Fruit fly (Drosophila melanogaster) whole organism: Measurements from ENCODE around the gene oaf.

Source experiments
- CG8478 ChIP-seq: fragments of >200 bp; optimal IDR thresholded peaks from 2 replicates; lab custom pipeline; 2018; ENCODE audit warnings: inconsistent platforms
- Dll ChIP-seq: fragments of >200 bp; optimal IDR thresholded peaks from 2 replicates; lab custom pipeline; 2017
- EcR ChIP-seq, 2 experiments: fragments of >200 bp; optimal IDR thresholded peaks; 2 replicates each; lab custom pipeline; 2017; ENCODE audit warnings: missing biosample characterization in 2 of 2, missing genetic modification characterization in 2 of 2, missing genetic modification reagents in 2 of 2
- pan ChIP-seq: fragments of >200 bp; optimal IDR thresholded peaks from 2 replicates; lab custom pipeline; 2017
- psq ChIP-seq: fragments of >200 bp; optimal IDR thresholded peaks from 2 replicates; lab custom pipeline; 2017
- usp ChIP-seq: fragments of >200 bp; optimal IDR thresholded peaks from 2 replicates; lab custom pipeline; 2017; ENCODE audit warnings: missing biosample characterization, missing genetic modification characterization, mixed read lengths

oaf gene

DNA sequence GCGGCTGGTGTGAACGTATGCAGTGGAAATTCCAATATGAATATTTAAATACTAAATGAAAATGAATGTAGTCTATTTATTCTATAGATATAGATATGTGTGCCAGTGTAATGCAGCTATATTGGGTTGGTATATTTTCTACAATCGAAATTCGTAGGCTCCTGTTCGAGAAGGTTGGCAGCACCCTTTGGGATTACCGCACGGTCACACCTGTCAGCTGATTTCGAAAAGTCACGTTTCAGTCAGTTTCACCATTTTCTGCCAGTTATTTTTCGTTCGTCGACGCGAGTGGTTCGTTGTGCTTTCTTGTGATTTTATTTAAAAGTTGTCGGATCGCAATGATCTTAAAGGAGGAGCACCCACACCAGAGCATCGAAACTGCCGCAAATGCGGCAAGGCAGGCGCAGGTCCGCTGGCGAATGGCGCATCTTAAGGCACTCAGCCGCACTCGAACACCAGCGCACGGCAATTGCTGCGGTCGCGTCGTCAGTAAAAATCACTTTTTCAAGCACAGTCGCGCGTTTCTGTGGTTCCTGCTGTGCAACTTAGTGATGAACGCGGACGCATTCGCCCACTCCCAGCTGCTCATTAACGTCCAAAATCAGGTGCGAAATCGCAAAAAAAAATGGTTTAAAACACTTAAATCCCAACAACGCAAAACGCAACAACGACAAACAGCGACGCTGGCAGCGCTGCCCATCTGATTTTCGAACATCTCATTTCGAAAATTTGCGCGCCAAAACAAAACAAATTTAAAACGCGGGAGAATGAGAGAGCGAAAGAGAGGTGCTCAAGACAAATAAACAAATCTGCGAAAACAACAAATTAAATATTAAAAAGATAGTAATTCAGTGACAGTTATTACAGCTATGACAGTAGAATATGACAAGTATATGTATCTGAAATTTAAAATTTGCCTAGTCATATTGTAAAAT, at the start of gene oaf:
Gene oaf (plus strand): TSS at position 264 of the 935 bp plus-strand sequence.
- TF ChIP-seq usp (no peak), psq (lab: Kevin White, UChicago) (no peak), EcR (GFP tag; optimal IDR thresholded peaks at IDR 0.05; lab: Kevin White, UChicago) (no peak), pan (lab: Kevin White, UChicago) (no peak)

DNA sequence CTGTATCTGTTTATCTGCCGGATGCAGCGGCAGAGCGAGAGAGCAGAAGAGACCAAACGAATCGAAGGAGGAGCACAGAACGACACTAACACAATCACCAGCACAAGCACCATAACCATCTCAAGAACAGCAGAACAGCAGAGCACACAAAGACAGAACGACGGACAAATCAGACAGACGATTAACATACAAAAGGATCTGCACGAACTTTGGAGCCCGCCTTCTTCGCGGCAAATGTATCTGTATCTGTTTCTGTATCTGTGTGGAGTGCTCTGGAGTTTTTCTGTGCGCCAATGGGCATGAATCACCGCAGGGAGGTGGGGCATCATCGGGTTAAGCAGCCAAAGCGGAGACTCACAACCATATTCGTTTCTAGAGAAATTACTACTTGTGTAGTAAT, 44.2 kb upstream of the oaf start:
- TF ChIP-seq usp, result no peak
- no peak for TF ChIP-seq EcR (GFP tag; optimal IDR thresholded peaks at IDR 0.05; lab: Kevin White, UChicago)
- no peak for TF ChIP-seq Dll (lab: Kevin White, UChicago)
- no peak for TF ChIP-seq pan (lab: Kevin White, UChicago)
- TF ChIP-seq CG8478 (lab: Kevin White, UChicago), result no peak
- no peak for TF ChIP-seq psq (lab: Kevin White, UChicago)

dm6 chr2L:2449665-2450064, 43.1 kb upstream of the oaf start:
- TF ChIP-seq EcR (GFP tag; optimal IDR thresholded peaks at IDR 0.05; lab: Kevin White, UChicago) (no peak), pan (lab: Kevin White, UChicago) (no peak), CG8478 (lab: Kevin White, UChicago) (no peak), psq (lab: Kevin White, UChicago) (no peak), usp (no peak), Dll (lab: Kevin White, UChicago) (no peak)

dm6 chr2L:2450723-2451379, 41.9 kb upstream of the oaf start:
- TF ChIP-seq Dll (lab: Kevin White, UChicago), result peak; percentile 68
- TF ChIP-seq EcR (GFP tag; optimal IDR thresholded peaks at IDR 0.05; lab: Kevin White, UChicago), result no peak

dm6 chr2L:2453818-2454217, 38.9 kb upstream of the oaf start:
- TF ChIP-seq CG8478 (lab: Kevin White, UChicago) (no peak), usp (no peak), psq (lab: Kevin White, UChicago) (no peak), pan (lab: Kevin White, UChicago) (no peak), EcR (GFP tag; optimal IDR thresholded peaks at IDR 0.05; lab: Kevin White, UChicago) (no peak), Dll (lab: Kevin White, UChicago) (no peak)

DNA sequence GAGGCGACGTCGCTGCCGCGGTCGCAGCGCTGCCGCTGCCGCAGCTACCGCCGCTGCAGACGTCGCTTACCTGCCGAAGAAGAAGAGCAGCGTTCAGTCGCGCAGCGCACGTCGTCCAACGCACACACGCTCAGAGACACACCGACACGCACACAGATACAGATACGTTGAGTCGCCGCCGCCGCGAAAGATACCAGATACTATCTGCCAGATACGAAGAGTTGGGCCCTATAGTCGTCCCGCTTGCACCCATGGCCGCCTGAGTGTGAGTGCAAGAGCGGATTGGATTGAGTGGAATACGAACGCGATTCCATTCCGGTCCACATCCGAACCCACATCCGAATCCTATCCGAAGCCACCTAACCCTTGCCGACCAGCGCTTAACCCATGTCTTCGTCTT, 38.1 kb upstream of the oaf start:
- no peak for TF ChIP-seq psq (lab: Kevin White, UChicago)
- TF ChIP-seq CG8478 (lab: Kevin White, UChicago), result peak; percentile 47
- TF ChIP-seq EcR (GFP tag; optimal IDR thresholded peaks at IDR 0.05; lab: Kevin White, UChicago), result no peak

- no peak for TF ChIP-seq EcR (GFP tag; optimal IDR thresholded peaks at IDR 0.05; lab: Kevin White, UChicago)
- no peak for TF ChIP-seq psq (lab: Kevin White, UChicago)
- no peak for TF ChIP-seq Dll (lab: Kevin White, UChicago)
- TF ChIP-seq pan (lab: Kevin White, UChicago), result no peak
- TF ChIP-seq usp, result no peak
- TF ChIP-seq CG8478 (lab: Kevin White, UChicago), result no peak
Observed at dm6 chr2L:2456516-2457392, 36.0 kb upstream of the oaf start.

dm6 chr2L:2459238-2459637, 33.5 kb upstream of the oaf start:
- TF ChIP-seq Dll (lab: Kevin White, UChicago) (no peak), EcR (GFP tag; optimal IDR thresholded peaks at IDR 0.05; lab: Kevin White, UChicago) (no peak), CG8478 (lab: Kevin White, UChicago) (no peak), usp (no peak), psq (lab: Kevin White, UChicago) (no peak), pan (lab: Kevin White, UChicago) (no peak)

DNA sequence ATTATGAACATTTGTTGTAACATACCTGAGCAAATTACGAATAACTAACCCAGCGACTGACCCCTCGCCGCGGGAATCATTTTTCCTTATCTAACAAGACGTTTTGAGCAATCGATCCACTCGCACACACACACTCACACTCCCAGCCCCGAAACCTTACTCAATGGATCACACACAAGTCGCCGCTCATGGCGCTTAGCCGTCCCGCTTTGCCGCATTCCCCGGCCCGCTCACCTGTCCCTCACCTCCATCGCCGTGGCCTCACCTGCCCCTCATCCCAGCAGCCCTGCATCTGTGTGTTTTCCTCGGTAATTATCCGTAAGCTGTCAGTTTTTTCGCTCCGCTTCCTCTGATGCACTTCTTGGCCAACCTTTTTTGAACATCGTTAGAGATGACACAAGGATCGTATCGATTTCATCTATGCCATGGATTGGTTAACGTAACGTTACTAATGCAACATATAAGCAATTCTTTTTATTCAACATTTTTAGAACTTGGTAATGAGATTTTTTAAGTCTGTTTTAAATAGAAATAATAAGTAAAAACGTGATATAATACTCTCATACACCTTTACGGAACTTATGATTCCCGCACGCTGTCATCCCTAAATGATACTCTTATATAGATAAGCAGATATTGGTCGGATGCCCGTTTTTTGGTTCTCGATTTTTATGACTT, 31.3 kb upstream of the oaf start:
- no peak for TF ChIP-seq Dll (lab: Kevin White, UChicago)
- TF ChIP-seq psq (lab: Kevin White, UChicago), result no peak
- no peak for TF ChIP-seq EcR (GFP tag; optimal IDR thresholded peaks at IDR 0.05; lab: Kevin White, UChicago)
- TF ChIP-seq pan (lab: Kevin White, UChicago), result no peak
- no peak for TF ChIP-seq usp

dm6 chr2L:2462306-2462844, 30.4 kb upstream of the oaf start:
- TF ChIP-seq CG8478 (lab: Kevin White, UChicago), result no peak
- no peak for TF ChIP-seq pan (lab: Kevin White, UChicago)
- no peak for TF ChIP-seq EcR (GFP tag; optimal IDR thresholded peaks at IDR 0.05; lab: Kevin White, UChicago)

DNA sequence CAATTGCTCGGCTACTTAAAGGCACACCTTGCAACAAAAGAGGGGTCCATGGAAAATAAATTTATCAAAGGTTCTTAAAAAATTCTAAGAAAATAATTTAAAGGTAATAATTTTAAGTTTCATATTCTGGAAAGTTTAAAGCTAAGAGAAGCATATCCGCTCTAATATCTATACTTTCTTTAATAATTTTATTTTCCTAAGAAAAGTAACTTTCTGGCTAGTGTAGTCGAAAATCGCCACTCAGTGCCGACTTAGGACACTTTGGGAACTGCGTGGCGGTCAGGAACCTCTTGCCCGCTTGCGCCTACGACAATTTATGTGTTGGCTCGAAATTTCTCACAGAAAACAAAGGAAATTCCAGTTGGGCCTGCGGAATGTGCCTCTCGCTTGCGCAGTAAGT, 26.4 kb upstream of the oaf start:
- TF ChIP-seq CG8478 (lab: Kevin White, UChicago) (no peak), pan (lab: Kevin White, UChicago) (no peak), EcR (GFP tag; optimal IDR thresholded peaks at IDR 0.05; lab: Kevin White, UChicago) (no peak), usp (no peak), psq (lab: Kevin White, UChicago) (no peak), Dll (lab: Kevin White, UChicago) (no peak)
